Worm (Caenorhabditis elegans) whole organism, L4/young adult: ENCODE data around the gene F52G3.8.
A peak's percentile ranks its signal among the peaks of the same experiment; 100 is the strongest.

Experiments used
- W03F9.2 ChIP-seq: fragments of 150-350 bp; optimal IDR thresholded peaks from 2 replicates; lab custom pipeline; 2014; ENCODE audit warnings: missing biosample characterization, missing genetic modification characterization
- dao-5 ChIP-seq: sonication (generic microtip); optimal IDR thresholded peaks from 2 replicates; lab custom pipeline; 2016; ENCODE audit warnings: missing genotype, missing genetic modification characterization, moderate library complexity, missing compliant biosample characterization
- him-1 ChIP-seq: sonication (generic microtip); optimal IDR thresholded peaks from 2 replicates; lab custom pipeline; 2016; ENCODE audit warnings: missing genotype, missing genetic modification reagents, missing genetic modification characterization, missing compliant biosample characterization

The F52G3.8 gene

DNA sequence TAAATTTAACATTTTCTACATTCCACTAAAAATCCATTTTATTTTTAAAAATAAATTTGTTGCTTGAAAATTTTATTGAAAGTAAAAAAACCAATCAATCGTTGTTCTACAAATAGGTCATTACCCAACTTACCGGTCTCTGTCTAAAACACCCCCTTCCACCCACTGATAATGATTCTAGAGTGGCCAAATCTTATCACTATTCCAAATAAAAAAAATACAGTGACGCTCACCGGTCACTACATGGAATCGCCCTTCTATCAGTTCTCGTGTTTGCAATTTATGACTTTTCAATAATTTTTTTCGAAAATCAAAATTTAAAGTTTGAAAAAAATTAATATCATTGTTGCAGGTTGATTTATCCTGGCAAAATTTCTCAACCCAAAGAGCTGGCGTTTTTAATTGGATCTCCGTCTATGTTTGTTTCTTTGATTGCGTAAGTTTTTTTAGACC lies 10.8 kb upstream of the F52G3.8 start, which contains the start of the genes F52G3.1 and F52G3.7:
Gene F52G3.1, plus strand, starts transcription at position 353 of the 453 bp plus-strand sequence.
Gene F52G3.7, plus strand, starts transcription at position 403 of the 453 bp plus-strand sequence.
- no peak for TF ChIP-seq W03F9.2 (tag; lab: Kevin White, UChicago)
- no peak for TF ChIP-seq him-1 (tag; lab: Kevin White, UChicago)
- TF ChIP-seq dao-5: no peak

- TF ChIP-seq him-1 (tag; lab: Kevin White, UChicago): no peak
Measured at ce11 chrX:16962640-16963039, 9.9 kb upstream of the F52G3.8 start.

DNA sequence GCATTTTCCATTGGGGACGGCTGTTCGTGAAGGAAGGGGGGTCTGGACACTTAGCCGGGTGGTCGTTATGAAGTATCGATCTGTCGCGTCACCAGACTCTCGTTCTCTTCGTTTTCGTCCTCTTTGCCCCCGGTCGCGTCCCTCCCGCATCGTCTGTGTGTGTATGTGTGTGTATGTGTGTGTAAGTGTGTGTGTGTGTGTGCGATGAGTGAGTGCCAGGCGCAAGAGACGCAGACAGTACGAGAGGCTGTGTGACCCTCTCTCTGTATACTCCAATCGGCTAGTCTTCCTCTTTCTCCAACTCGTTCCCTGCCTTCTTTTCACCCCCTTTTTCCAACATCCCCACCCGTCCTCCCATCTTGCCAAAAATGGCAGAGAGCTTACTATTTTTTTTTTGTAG lies 8.6 kb upstream of the F52G3.8 start:
- TF ChIP-seq W03F9.2 (tag; lab: Kevin White, UChicago): peak; percentile 27
- TF ChIP-seq dao-5: no peak
- TF ChIP-seq him-1 (tag; lab: Kevin White, UChicago): peak; percentile 84

ce11 chrX:16960346-16960745 lies 7.6 kb upstream of the F52G3.8 start:
- TF ChIP-seq him-1 (tag; lab: Kevin White, UChicago) (no peak), W03F9.2 (tag; lab: Kevin White, UChicago) (no peak), dao-5 (no peak)

- TF ChIP-seq W03F9.2 (tag; lab: Kevin White, UChicago) (no peak), him-1 (tag; lab: Kevin White, UChicago) (no peak), dao-5 (no peak)
Measured at ce11 chrX:16958015-16958414, 5.3 kb upstream of the F52G3.8 start.

- peak; percentile 30 for TF ChIP-seq him-1 (tag; lab: Kevin White, UChicago)
- no peak for TF ChIP-seq W03F9.2 (tag; lab: Kevin White, UChicago)
Measured at ce11 chrX:16943934-16944914, 8.5 kb downstream of the F52G3.8 start.

DNA sequence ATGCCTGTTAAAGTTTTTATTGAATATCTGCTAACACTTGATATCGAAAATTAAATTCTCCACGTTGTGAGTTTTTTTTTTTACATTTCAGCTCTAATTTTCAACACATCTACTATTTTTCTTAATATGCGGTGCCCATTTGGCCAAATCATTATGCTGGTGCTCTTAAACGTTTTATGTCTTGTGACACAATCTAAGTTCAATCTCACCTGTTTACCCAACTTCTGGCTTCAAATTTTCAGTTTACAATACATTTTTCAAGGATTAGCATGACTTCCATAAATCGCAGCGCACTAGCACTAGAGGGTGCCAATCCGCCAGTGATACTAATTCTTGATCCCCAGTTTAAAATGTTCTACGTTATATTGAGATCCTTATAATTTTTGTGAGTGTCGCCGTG lies 10.4 kb downstream of the F52G3.8 start:
- TF ChIP-seq him-1 (tag; lab: Kevin White, UChicago) (no peak), dao-5 (no peak), W03F9.2 (tag; lab: Kevin White, UChicago) (no peak)

- no peak for TF ChIP-seq dao-5
- no peak for TF ChIP-seq W03F9.2 (tag; lab: Kevin White, UChicago)
- TF ChIP-seq him-1 (tag; lab: Kevin White, UChicago): no peak
Measured at ce11 chrX:16931255-16932023, 21.3 kb downstream of the F52G3.8 start.

DNA sequence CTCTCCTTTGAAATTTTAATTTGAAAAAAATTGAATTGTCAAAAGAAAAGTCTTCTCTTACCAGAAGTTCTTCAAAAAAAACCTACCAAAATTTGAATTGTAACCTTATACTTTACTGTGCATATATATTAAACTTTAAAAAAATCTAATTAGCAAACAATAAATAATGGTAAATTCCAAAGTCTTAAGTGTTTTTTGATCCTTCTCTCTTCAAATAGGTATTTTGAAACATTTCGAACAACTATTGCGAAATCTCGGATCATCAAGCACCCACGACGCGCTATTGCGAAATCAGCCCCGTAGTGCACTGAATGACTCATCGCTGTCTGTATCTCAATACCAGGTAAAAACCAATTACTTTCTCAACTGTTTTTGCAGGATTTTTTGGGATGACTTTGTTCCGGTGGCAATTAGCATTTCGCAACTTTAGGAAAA lies 22.1 kb downstream of the F52G3.8 start:
- TF ChIP-seq W03F9.2 (tag; lab: Kevin White, UChicago): no peak
- TF ChIP-seq him-1 (tag; lab: Kevin White, UChicago): peak; percentile 36
- TF ChIP-seq dao-5: peak; percentile 62

DNA sequence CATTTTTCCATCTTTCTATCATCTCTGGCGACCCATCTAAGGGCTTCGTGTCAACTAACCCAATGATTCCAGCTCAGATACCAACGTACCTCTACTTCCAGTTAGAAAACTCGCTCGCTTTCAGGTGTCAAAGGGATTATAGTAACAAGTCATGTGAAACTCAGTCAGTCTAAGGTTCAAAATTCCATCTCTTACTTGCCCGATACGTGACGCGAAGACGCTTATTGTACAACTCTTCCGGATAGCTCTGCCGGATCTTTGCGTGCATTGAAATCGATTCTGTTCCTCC lies 22.5 kb downstream of the F52G3.8 start:
- TF ChIP-seq W03F9.2 (tag; lab: Kevin White, UChicago) (no peak), dao-5 (no peak)

DNA sequence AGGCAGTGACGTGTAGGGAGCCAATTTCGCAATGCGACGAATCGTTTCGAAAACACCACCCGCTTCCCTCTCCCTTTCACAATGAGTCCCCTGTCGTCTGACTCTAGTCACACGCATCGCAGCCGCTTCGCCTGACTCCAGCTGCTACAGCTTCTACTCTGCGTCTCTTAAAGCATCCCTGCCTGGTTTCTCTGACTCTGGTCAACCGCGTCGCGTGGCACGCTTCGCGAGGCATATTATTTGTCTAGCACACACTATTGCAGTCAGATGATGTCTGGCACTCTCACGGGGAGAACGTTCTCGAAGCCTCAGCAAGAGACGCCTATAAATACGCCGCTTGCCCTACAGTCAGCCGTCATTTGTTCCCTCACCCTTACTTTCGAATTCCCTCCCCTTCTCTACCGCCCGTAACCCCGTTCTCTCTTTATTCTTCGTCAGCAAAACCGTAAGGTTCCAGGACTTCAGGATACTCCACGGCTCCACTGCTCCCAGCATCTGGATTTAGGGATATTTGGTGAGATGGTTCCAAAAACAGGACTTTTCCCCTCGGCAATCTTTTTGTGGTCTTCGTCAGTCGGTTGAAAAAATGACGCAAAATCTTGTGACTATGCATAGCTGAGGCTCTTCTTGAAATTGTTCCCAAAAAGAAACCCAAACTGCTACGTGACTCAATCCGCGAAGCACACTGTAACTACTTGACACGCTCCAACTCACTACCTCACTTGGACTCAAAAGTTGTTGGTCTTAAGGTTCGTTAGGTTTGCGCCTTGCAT lies 23.0 kb downstream of the F52G3.8 start:
- TF ChIP-seq W03F9.2 (tag; lab: Kevin White, UChicago) (peak; percentile 90), him-1 (tag; lab: Kevin White, UChicago) (peak; percentile 96), dao-5 (peak; percentile 64)

DNA sequence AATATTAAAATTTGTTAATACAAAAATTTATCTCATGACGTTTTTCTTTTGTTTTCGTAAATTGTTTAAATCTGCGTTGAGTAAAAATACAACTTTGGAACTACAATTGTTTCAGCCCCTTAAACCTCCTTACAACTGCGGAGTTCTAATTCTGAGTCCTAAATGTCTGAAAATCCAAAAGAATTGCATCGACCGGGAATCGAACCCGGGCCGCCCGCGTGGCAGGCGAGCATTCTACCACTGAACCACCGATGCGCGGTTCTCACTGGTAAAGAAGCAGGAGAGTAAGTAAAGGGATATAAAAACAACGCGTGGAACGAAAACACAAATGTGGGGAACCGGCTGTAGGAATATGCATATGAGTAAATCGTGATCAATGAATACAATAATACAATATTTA lies 24.7 kb downstream of the F52G3.8 start:
- TF ChIP-seq W03F9.2 (tag; lab: Kevin White, UChicago) (no peak), him-1 (tag; lab: Kevin White, UChicago) (peak; percentile 52), dao-5 (no peak)

ce11 chrX:16925343-16925742 lies 27.4 kb downstream of the F52G3.8 start:
- no peak for TF ChIP-seq dao-5
- no peak for TF ChIP-seq him-1 (tag; lab: Kevin White, UChicago)
- TF ChIP-seq W03F9.2 (tag; lab: Kevin White, UChicago): no peak
